Fruit fly (Drosophila melanogaster) whole organism: ENCODE data around the gene CG13137.

ENCODE experiments used
- CG8478 ChIP-seq: fragments of >200 bp; optimal IDR thresholded peaks from 2 replicates; lab custom pipeline; 2018; ENCODE audit warnings: inconsistent platforms
- Dll ChIP-seq: fragments of >200 bp; optimal IDR thresholded peaks from 2 replicates; lab custom pipeline; 2017
- EcR ChIP-seq, 2 experiments: fragments of >200 bp; optimal IDR thresholded peaks; 2 replicates each; lab custom pipeline; 2017; ENCODE audit warnings: missing biosample characterization in 2 of 2, missing genetic modification characterization in 2 of 2, missing genetic modification reagents in 2 of 2
- pan ChIP-seq: fragments of >200 bp; optimal IDR thresholded peaks from 2 replicates; lab custom pipeline; 2017
- psq ChIP-seq: fragments of >200 bp; optimal IDR thresholded peaks from 2 replicates; lab custom pipeline; 2017
- usp ChIP-seq: fragments of >200 bp; optimal IDR thresholded peaks from 2 replicates; lab custom pipeline; 2017; ENCODE audit warnings: missing biosample characterization, missing genetic modification characterization, mixed read lengths

The CG13137 gene

DNA sequence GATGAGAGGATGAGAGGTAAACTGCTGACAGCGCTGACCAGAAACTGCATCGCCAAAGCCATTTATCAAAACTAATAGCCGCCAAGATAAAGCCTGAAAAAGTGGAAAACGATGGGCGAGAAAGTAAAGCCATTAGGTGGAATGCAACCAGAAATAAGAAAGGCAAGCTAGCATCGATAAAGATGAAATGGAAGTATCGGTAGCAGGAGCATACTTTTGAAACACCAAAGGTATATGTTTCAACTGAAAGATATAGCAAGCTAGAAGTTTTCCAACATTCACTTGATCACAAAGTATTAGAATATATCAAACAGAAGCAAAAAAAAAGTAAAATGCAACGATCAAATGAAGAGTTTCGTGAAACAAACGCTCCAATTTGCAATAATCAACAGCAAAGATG is at the start of gene CG13137:
Gene CG13137, plus strand, starts transcription at position 301 of the 400 bp plus-strand sequence.
- TF ChIP-seq pan (lab: Kevin White, UChicago), result no peak
- TF ChIP-seq usp, result no peak
- no peak for TF ChIP-seq CG8478
- TF ChIP-seq Dll (lab: Kevin White, UChicago), result no peak
- no peak for TF ChIP-seq psq
- no peak for TF ChIP-seq EcR (GFP tag; optimal IDR thresholded peaks at IDR 0.05; lab: Kevin White, UChicago)

DNA sequence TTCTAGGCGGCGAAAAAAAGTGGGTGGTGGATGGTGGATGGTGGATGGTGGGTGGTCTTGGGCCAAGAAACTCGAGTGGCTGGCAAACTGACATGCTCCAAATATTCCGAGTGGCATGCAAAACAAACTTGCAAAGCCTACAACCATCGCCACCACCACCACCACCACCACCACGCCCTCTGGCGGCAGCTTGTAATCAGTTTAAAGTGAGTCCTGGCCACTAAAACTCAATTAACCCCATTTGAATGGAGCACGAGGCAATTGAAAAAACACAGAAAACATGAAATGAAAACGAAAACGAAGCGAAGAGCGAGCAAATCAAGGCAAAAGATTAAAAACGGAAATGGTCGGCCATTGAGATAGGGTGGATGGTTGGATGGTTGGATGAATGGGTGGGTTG is 48.5 kb upstream of the CG13137 start:
- TF ChIP-seq psq (no peak), CG8478 (no peak), EcR (GFP tag; optimal IDR thresholded peaks at IDR 0.05; lab: Kevin White, UChicago) (no peak), pan (lab: Kevin White, UChicago) (no peak), usp (no peak), Dll (lab: Kevin White, UChicago) (no peak)

DNA sequence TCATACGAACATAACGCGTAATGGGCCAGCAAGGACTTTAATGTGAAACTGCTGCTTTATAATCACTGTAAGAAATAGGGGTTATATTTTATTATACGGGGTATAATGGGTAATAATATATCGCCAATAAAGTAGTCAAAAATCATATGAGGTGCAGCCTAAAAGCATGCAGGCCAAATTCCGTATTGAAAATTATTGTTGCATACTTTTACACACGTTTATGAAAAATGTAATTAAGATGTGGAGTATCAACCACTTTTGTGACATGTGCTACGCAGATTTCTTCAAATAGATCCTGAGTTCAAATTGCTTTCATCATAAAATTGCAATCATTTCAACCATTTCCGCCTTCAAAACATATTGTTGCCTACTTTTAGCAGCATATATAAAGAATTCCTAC is 41.7 kb upstream of the CG13137 start:
- TF ChIP-seq usp, result no peak

DNA sequence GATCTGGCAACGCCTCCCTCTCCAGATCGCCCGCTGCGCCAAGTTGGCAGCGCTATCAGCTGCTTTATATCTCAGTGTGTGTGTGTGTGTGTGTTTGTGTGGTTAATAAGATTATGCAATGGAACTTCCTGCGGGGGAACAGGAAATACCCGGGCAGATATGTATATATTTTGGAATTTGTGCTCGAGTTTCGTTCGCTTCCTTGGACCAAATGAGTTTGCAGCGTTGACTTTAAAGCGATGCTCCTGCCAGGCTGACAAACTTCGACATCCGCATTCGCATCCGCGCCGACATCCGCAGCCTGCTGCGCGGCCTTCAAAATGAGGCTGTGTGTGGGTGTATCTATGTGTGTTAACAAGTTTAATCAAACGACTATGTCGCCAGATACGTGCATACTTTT is 29.2 kb upstream of the CG13137 start:
- TF ChIP-seq psq (no peak), CG8478 (no peak), EcR (GFP tag; optimal IDR thresholded peaks at IDR 0.05; lab: Kevin White, UChicago) (no peak), Dll (lab: Kevin White, UChicago) (no peak), usp (no peak), pan (lab: Kevin White, UChicago) (no peak)

DNA sequence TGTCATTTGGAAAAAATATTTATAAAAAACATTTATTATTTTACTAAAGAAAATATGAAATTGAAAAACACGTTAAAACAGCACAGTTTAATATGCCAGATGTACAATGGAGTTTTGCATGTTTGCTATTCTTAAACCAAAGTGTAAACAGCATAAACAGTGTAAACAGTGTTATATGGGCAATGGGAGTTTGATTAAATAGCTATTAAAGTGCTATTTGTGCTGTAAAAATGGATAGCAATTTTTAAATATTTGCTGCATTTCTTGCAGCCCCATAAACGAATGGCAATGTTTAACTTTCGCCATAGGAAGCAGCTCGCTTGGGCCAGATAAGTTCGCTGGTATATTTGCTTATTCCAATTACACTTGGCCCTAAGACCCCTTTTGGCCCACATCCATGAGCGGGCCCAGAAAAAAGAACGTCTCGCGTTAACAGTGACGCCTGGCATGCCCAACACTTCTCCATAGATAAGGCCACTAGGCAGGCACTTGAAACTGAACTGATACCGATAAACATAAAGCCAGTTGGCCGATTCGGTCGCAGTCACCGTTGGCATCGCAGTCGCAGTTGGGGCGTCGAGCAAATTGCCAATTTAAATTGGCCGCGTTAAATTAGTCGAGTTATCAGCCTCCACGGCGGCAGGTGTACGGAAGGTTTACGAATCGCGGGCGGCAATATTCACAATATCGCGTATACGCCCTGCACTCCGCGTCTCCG is 28.1 kb upstream of the CG13137 start, which contains the start of gene CG4839:
Gene CG4839, plus strand, starts transcription at position 541 of the 718 bp plus-strand sequence.
- no peak for TF ChIP-seq pan (lab: Kevin White, UChicago)
- no peak for TF ChIP-seq Dll (lab: Kevin White, UChicago)
- no peak for TF ChIP-seq psq
- TF ChIP-seq usp, result no peak
- no peak for TF ChIP-seq EcR (GFP tag; optimal IDR thresholded peaks at IDR 0.05; lab: Kevin White, UChicago)
- no peak for TF ChIP-seq CG8478

DNA sequence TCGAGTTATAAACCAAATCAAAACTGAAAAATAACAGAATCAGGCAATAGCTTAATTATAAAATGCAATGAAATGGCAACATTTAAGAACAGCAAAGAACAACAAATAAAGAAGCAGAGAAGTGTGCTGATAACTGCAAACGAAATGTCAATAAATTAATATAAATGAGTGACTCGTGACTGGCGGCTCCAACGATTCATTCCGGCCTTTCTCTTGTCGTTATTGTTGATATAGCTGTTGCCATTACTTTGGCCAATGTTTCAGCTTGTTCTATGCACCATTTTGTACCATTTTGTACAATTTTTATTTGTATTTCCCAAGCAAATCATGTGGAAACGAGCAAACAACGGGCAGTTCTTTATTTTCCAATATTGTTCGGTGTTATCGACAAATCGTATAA is 26.9 kb upstream of the CG13137 start:
- TF ChIP-seq CG8478 (no peak), Dll (lab: Kevin White, UChicago) (no peak), pan (lab: Kevin White, UChicago) (no peak), usp (no peak), EcR (GFP tag; optimal IDR thresholded peaks at IDR 0.05; lab: Kevin White, UChicago) (no peak), psq (no peak)

DNA sequence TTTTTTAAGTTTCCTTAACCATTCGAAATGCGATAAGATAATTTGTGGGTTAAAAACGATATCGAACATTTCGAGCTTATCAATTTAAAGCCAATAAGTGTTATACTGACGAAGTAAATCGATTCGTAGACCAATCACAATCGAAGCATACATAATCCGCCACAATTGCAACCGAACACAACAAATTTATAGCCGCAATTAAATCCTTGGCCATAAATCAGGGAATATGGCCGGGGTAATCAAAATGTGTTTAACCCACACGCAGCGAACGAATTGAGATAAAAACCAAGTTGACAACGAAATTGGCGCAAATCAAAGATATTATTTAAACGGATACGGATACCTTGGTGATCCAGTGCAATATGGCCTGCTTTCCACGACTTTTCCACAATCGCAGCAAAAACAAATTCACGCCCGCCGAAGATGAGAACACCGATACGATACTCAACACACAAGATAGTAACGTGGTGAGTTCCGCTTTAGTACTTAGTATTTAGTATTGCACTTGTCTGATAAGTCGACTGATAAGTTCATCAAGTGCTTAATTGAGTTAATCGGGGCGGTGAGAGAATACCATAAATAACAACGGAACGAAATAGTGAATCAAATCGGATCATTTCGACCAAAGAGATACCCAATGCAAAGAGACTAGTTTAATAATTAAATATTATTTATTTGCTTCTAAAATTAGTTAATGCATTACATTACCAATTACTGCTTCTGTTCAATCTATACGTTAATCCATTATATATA is 25.6 kb upstream of the CG13137 start:
- no peak for TF ChIP-seq pan (lab: Kevin White, UChicago)
- no peak for TF ChIP-seq psq
- TF ChIP-seq CG8478, result no peak
- no peak for TF ChIP-seq EcR (GFP tag; optimal IDR thresholded peaks at IDR 0.05; lab: Kevin White, UChicago)
- TF ChIP-seq usp, result no peak
- TF ChIP-seq Dll (lab: Kevin White, UChicago), result no peak

DNA sequence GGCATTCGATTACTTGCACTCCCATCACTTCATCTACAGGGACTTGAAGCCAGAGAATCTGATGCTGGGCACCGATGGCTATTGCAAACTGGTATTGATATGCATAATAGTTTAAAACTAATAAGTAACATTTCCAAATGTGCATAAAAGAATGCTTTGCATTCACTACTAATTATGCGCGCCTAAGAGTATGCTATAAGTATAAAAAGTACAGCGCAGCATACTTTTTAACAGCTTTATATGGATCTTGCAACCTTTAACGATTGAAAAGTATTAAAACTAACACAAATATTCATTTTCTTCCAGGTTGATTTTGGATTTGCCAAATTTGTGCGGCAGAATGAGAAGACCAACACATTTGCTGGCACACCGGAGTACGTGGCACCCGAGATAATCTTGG is 18.1 kb upstream of the CG13137 start:
- TF ChIP-seq EcR (GFP tag; optimal IDR thresholded peaks at IDR 0.05; lab: Kevin White, UChicago) (no peak), psq (no peak), pan (lab: Kevin White, UChicago) (no peak), Dll (lab: Kevin White, UChicago) (no peak), CG8478 (no peak), usp (no peak)

DNA sequence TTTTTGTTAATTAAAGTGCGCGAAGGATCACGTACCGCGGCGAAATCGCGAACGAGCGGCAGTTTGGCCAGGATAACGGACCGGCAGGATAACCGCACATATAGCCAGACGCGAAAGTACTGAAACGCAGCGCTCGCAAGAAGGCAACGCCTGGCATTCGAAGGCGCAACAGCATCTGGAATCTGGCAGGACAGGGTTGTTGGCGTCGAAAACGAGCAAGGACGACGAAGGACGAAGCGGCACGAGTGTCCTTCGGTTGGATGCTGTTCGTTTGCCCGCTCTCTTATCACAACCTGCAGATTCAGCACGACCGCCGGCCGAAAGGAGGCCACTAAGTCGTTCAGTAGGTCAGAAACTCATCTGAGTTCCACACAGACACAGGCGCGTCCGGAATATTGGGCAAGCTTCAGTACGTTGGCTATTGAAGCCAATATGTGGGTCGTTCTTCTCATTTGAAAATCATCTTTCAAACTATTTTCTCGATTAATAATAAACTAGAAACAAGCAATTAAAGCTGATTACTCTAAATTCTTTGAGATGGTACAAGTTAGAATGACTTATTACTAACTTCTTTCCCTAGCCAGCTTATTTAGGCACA is 7.8 kb downstream of the CG13137 start, which contains the start of gene CG44153:
Gene CG44153, minus strand, starts transcription at position 75 of the 598 bp plus-strand sequence.
- TF ChIP-seq usp, result no peak
- no peak for TF ChIP-seq psq
- TF ChIP-seq Dll (lab: Kevin White, UChicago), result no peak
- TF ChIP-seq EcR (GFP tag; optimal IDR thresholded peaks at IDR 0.05; lab: Kevin White, UChicago), result no peak
- TF ChIP-seq pan (lab: Kevin White, UChicago), result no peak
- no peak for TF ChIP-seq CG8478

DNA sequence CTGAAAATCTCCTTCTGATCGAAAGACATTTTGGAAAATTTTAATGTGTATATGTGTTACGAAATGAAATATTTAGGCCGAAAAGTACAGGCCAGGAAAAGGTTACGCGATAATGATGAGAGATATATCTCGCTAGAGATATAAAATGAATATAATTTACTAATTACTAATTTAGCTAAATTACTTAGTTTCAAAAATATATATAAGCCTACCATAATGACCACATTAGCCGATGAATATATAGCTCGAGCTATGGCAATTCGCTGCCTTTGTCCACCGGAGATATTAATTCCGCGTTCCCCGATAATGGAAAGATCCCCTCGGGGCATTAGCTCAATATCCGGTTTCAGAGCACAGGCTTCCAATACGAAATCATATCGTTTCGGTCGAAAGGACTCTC is 18.9 kb downstream of the CG13137 start, which contains the start of gene Fum4:
Gene Fum4, minus strand, starts transcription at position 101 of the 400 bp plus-strand sequence.
- TF ChIP-seq psq (no peak), usp (no peak), pan (lab: Kevin White, UChicago) (no peak), EcR (GFP tag; optimal IDR thresholded peaks at IDR 0.05; lab: Kevin White, UChicago) (no peak), Dll (lab: Kevin White, UChicago) (no peak), CG8478 (no peak)

DNA sequence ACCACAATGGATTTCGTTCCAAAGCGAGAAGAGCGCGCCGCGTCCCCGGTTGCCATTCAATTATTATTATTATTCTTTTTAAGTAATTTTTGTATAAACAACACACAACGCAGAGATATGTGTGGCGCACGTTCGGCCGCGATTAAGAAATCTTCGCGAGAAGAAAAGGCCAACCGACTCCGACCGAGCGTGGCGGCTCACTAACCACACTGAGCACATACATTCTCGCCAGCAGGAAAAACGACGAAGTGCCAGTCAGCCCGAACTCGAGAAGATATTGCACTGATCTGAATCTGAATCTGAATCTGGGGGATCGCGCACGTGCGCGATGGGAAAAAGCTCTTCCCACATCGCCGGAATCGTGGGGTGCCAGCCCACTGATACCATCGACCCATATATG is 26.4 kb downstream of the CG13137 start, which contains the start of gene Sur:
Gene Sur, minus strand, starts transcription at position 207 of the 400 bp plus-strand sequence.
- TF ChIP-seq pan (lab: Kevin White, UChicago) (no peak), usp (no peak), psq (no peak), CG8478 (no peak), EcR (GFP tag; optimal IDR thresholded peaks at IDR 0.05; lab: Kevin White, UChicago) (no peak), Dll (lab: Kevin White, UChicago) (no peak)

DNA sequence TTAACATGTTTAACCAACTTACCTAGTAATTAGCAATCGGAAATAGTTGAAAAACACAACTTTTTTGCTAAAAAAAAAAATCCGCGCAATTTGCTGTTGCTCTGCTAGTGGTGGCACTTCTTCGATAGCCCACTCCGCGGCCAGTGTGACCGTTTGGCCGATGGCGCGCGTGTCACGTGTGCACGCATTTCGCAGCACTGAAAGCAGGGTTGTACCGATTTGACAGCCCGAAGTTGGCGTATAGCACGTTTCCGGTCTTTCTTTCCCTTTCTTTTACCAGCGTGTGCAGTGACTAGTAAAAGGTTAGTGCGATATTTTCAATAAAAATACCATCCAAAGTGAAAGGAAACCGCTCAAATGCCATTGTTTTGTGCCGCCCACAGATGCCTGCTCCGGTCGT is 28.3 kb downstream of the CG13137 start, which contains the start of the genes Ripalpha and RpL7:
Gene Ripalpha, minus strand, starts transcription at position 128 of the 400 bp plus-strand sequence.
Gene RpL7, plus strand, starts transcription at position 158 of the 400 bp plus-strand sequence.
- TF ChIP-seq usp, result no peak
- TF ChIP-seq psq, result no peak
